Fruit fly (Drosophila melanogaster) whole organism, prepupa: Measurements from ENCODE around the gene CG5191.
A peak's percentile ranks its signal among the peaks of the same experiment; 100 is the strongest.

ENCODE experiments used
- CG10631 ChIP-seq: fragments of 200-800 bp; sonication (Bioruptor generic); optimal IDR thresholded peaks from 2 replicates; lab custom pipeline; 2016; ENCODE audit warnings: missing biosample characterization, missing genetic modification characterization
- CG10669 ChIP-seq: fragments of 200-800 bp; sonication (Bioruptor generic); optimal IDR thresholded peaks from 3 replicates; lab custom pipeline; 2018; ENCODE audit warnings: missing biosample characterization, mild to moderate bottlenecking, missing genetic modification characterization, moderate library complexity
- CG11902 ChIP-seq: fragments of 200-800 bp; sonication (Bioruptor generic); optimal IDR thresholded peaks from 3 replicates; lab custom pipeline; 2016; ENCODE audit warnings: missing biosample characterization, missing genetic modification characterization
- CG15336 ChIP-seq: fragments of 200-800 bp; sonication (Bioruptor generic); IDR thresholded peaks from 2 replicates; pipeline ENCODE4 v1.3.6; 2022; ENCODE audit warnings: missing biosample characterization, missing genetic modification characterization
- CG1621 ChIP-seq: fragments of 200-800 bp; sonication (Bioruptor generic); optimal IDR thresholded peaks from 3 replicates; lab custom pipeline; 2018; ENCODE audit warnings: missing biosample characterization, mild to moderate bottlenecking, missing genetic modification characterization
- CG16779 ChIP-seq: fragments of 200-800 bp; sonication (Bioruptor generic); optimal IDR thresholded peaks from 3 replicates; lab custom pipeline; 2017; ENCODE audit warnings: missing biosample characterization, mild to moderate bottlenecking, missing genetic modification characterization
- CG3032 ChIP-seq: fragments of 200-800 bp; optimal IDR thresholded peaks from 2 replicates; lab custom pipeline; 2019; ENCODE audit warnings: missing biosample characterization, mild to moderate bottlenecking, missing genetic modification characterization, moderate library complexity
- CG31627 ChIP-seq: fragments of 200-800 bp; sonication (Bioruptor generic); optimal IDR thresholded peaks from 3 replicates; lab custom pipeline; 2016; ENCODE audit warnings: missing biosample characterization, missing genetic modification characterization
- CG6163 ChIP-seq: fragments of 200-800 bp; sonication (Bioruptor generic); IDR thresholded peaks from 3 replicates; pipeline ENCODE4 v1.3.6; 2022; ENCODE audit warnings: missing biosample characterization, missing genetic modification characterization
- CG6276 ChIP-seq: fragments of 200-800 bp; sonication (Bioruptor generic); optimal IDR thresholded peaks from 2 replicates; lab custom pipeline; 2017; ENCODE audit warnings: missing biosample characterization, mild to moderate bottlenecking, missing genetic modification characterization
- CG6854 ChIP-seq: fragments of 200-800 bp; sonication (Bioruptor generic); optimal IDR thresholded peaks from 2 replicates; lab custom pipeline; 2017; ENCODE audit warnings: missing biosample characterization, mild to moderate bottlenecking, missing genetic modification characterization
- CG8119 ChIP-seq: fragments of 200-800 bp; sonication (Bioruptor generic); IDR thresholded peaks from 3 replicates; pipeline ENCODE4 v1.3.6; 2022; ENCODE audit warnings: missing biosample characterization, missing genetic modification characterization
- CG9139 ChIP-seq: fragments of 200-800 bp; sonication (Bioruptor generic); optimal IDR thresholded peaks from 3 replicates; lab custom pipeline; 2017; ENCODE audit warnings: missing biosample characterization, mild to moderate bottlenecking, missing genetic modification characterization
- Eip75B ChIP-seq: fragments of 200-800 bp; sonication (Bioruptor generic); optimal IDR thresholded peaks from 3 replicates; lab custom pipeline; 2016; ENCODE audit warnings: missing biosample characterization, missing genetic modification characterization
- Eip78C ChIP-seq: fragments of 200-800 bp; sonication (Bioruptor generic); peaks from one replicate; lab custom pipeline; 2016; ENCODE audit warnings: missing biosample characterization, missing genetic modification characterization
- Ets21C ChIP-seq: fragments of 200-800 bp; sonication (Bioruptor generic); optimal IDR thresholded peaks from 3 replicates; lab custom pipeline; 2016; ENCODE audit warnings: missing biosample characterization, missing genetic modification characterization
- Ets96B ChIP-seq: fragments of 200-800 bp; optimal IDR thresholded peaks from 2 replicates; lab custom pipeline; 2019; ENCODE audit warnings: missing biosample characterization, mild to moderate bottlenecking, missing genetic modification characterization, moderate library complexity
- Hr38 ChIP-seq: sonication (Bioruptor generic); optimal IDR thresholded peaks from 2 replicates; lab custom pipeline; 2016; ENCODE audit warnings: missing biosample characterization, missing genetic modification characterization
- Hr39 ChIP-seq: fragments of 200-800 bp; sonication (Bioruptor generic); optimal IDR thresholded peaks from 2 replicates; lab custom pipeline; 2016; ENCODE audit warnings: missing biosample characterization, missing genetic modification characterization
- Hr4 ChIP-seq: fragments of 200-800 bp; sonication (Bioruptor generic); optimal IDR thresholded peaks from 3 replicates; lab custom pipeline; 2016; ENCODE audit warnings: missing biosample characterization, missing genetic modification characterization
- Lpt ChIP-seq: fragments of 200-800 bp; sonication (Bioruptor generic); optimal IDR thresholded peaks from 3 replicates; lab custom pipeline; 2016; ENCODE audit warnings: missing biosample characterization, missing genetic modification characterization
- achi ChIP-seq: fragments of 200-800 bp; sonication (Bioruptor generic); optimal IDR thresholded peaks from 3 replicates; lab custom pipeline; 2016; ENCODE audit warnings: missing biosample characterization, missing genetic modification characterization
- acj6 ChIP-seq: fragments of 200-800 bp; sonication (Bioruptor generic); optimal IDR thresholded peaks from 3 replicates; lab custom pipeline; 2016; ENCODE audit warnings: missing biosample characterization, missing genetic modification characterization
- cyc ChIP-seq: fragments of 200-800 bp; sonication (Bioruptor generic); optimal IDR thresholded peaks from 3 replicates; lab custom pipeline; 2016; ENCODE audit warnings: missing biosample characterization, missing genetic modification characterization
- fd59A ChIP-seq: fragments of 200-800 bp; sonication (Bioruptor generic); optimal IDR thresholded peaks from 2 replicates; lab custom pipeline; 2017; ENCODE audit warnings: missing biosample characterization, mild to moderate bottlenecking, missing genetic modification characterization, missing genetic modification reagents
- fd85E ChIP-seq: fragments of 200-800 bp; sonication (Bioruptor generic); optimal IDR thresholded peaks from 3 replicates; lab custom pipeline; 2016; ENCODE audit warnings: missing biosample characterization, missing genetic modification characterization
- fkh ChIP-seq: fragments of 200-800 bp; sonication (Bioruptor generic); optimal IDR thresholded peaks from 3 replicates; lab custom pipeline; 2017; ENCODE audit warnings: missing biosample characterization, mild to moderate bottlenecking, missing genetic modification characterization, moderate library complexity
- lz ChIP-seq: fragments of 200-800 bp; sonication (Bioruptor generic); optimal IDR thresholded peaks from 3 replicates; lab custom pipeline; 2016; ENCODE audit warnings: missing biosample characterization, missing genetic modification characterization
- salr ChIP-seq, 2 experiments: fragments of 200-800 bp; sonication (Bioruptor generic); optimal IDR thresholded peaks; 3 replicates each; lab custom pipeline; 2016 to 2018; ENCODE audit warnings: missing biosample characterization in 2 of 2, missing genetic modification characterization in 2 of 2, mild to moderate bottlenecking in 1 of 2
- spab ChIP-seq: fragments of 200-800 bp; sonication (Bioruptor generic); optimal IDR thresholded peaks from 2 replicates; lab custom pipeline; 2017; ENCODE audit warnings: missing biosample characterization, mild to moderate bottlenecking, missing genetic modification characterization, missing genetic modification reagents
- ss ChIP-seq, 2 experiments: fragments of 200-800 bp; sonication (Bioruptor generic); optimal IDR thresholded peaks; 2 replicates in 1 of 2; 3 replicates in 1 of 2; lab custom pipeline; 2017 to 2018; ENCODE audit warnings: mild to moderate bottlenecking in 2 of 2, missing biosample characterization in 2 of 2, missing genetic modification characterization in 2 of 2, moderate library complexity in 1 of 2
- svp ChIP-seq: fragments of 200-800 bp; sonication (Bioruptor generic); peaks from one replicate; lab custom pipeline; 2016; ENCODE audit warnings: missing biosample characterization, missing genetic modification characterization
- topi ChIP-seq: fragments of 200-800 bp; sonication (Bioruptor generic); optimal IDR thresholded peaks from 3 replicates; lab custom pipeline; 2016; ENCODE audit warnings: missing biosample characterization, missing genetic modification characterization

CG5191 gene

dm6 chr3R:20596337-20596962 lies 35.8 kb downstream of the CG5191 start:
- TF ChIP-seq CG11902 (no peak), Ets21C (GFP tag; lab: Kevin White, UChicago) (no peak), CG3032 (tag; lab: Kevin White, UChicago) (no peak), fd59A (GFP tag; lab: Kevin White, UChicago) (no peak)

dm6 chr3R:20597407-20598325 lies 37.0 kb downstream of the CG5191 start:
- no peak for TF ChIP-seq CG10669
- TF ChIP-seq CG31627 (GFP tag; lab: Kevin White, UChicago): no peak
- peak; percentile 20 for TF ChIP-seq CG1621 (tag; lab: Kevin White, UChicago)
- peak; percentile 28 for TF ChIP-seq Eip78C

dm6 chr3R:20600109-20600508 lies 39.4 kb downstream of the CG5191 start:
- no peak for TF ChIP-seq fd85E (GFP tag; lab: Kevin White, UChicago)
- peak; percentile 72 for TF ChIP-seq svp (GFP tag; lab: Kevin White, UChicago)

- TF ChIP-seq ss (GFP tag; optimal IDR thresholded peaks at IDR 0.05; lab: Kevin White, UChicago): no peak
- no peak for TF ChIP-seq CG3032 (tag; lab: Kevin White, UChicago)
- TF ChIP-seq Hr4 (GFP tag; lab: Kevin White, UChicago): no peak
- TF ChIP-seq CG6854: no peak
- TF ChIP-seq Hr39: no peak
- no peak for TF ChIP-seq Ets96B (tag; lab: Kevin White, UChicago)
- TF ChIP-seq salr (GFP tag; optimal IDR thresholded peaks at IDR 0.05; lab: Kevin White, UChicago): no peak
- no peak for TF ChIP-seq topi
- TF ChIP-seq spab: no peak
- TF ChIP-seq CG16779 (tag; lab: Kevin White, UChicago): no peak
These were observed 41.9 kb downstream of the CG5191 start for dm6 chr3R:20602599-20602998.

dm6 chr3R:20604078-20604477 lies 43.4 kb downstream of the CG5191 start:
- TF ChIP-seq fd59A (GFP tag; lab: Kevin White, UChicago) (no peak), CG6163 (GFP tag; lab: Robert Waterston, UW) (peak; percentile 56; the same call in 1 of the 3 replicates), Hr38 (GFP tag; lab: Kevin White, UChicago) (no peak), fd85E (GFP tag; lab: Kevin White, UChicago) (no peak), svp (GFP tag; lab: Kevin White, UChicago) (no peak), Eip78C (peak; percentile 66), acj6 (GFP tag; lab: Kevin White, UChicago) (no peak), lz (no peak), CG1621 (tag; lab: Kevin White, UChicago) (peak; percentile 59), CG3032 (tag; lab: Kevin White, UChicago) (no peak), Eip75B (GFP tag; lab: Kevin White, UChicago) (peak; percentile 6), ss (GFP tag; optimal IDR thresholded peaks at IDR 0.05; lab: Kevin White, UChicago) (peak; percentile 1 to 51), fkh (GFP tag; lab: Kevin White, UChicago) (no peak), CG6854 (no peak), CG10631 (GFP tag; lab: Kevin White, UChicago) (no peak), cyc (GFP tag; lab: Kevin White, UChicago) (no peak), achi (GFP tag; lab: Kevin White, UChicago) (no peak), Ets21C (GFP tag; lab: Kevin White, UChicago) (no peak), CG15336 (GFP tag; lab: Robert Waterston, UW) (peak; percentile 45; the same call in 1 of the 2 replicates), Hr39 (no peak), CG8119 (GFP tag; lab: Robert Waterston, UW) (peak; percentile 23; the same call in 1 of the 3 replicates), CG6276 (GFP tag; lab: Kevin White, UChicago) (peak; percentile 20), salr (GFP tag; optimal IDR thresholded peaks at IDR 0.05; lab: Kevin White, UChicago) (no peak), Hr4 (GFP tag; lab: Kevin White, UChicago) (no peak), Lpt (GFP tag; lab: Kevin White, UChicago) (peak; percentile 62), CG9139 (GFP tag; lab: Kevin White, UChicago) (peak; percentile 6)
